ENCODE assay signal across 2 fruit fly cellular contexts in the genomic region with DNA sequence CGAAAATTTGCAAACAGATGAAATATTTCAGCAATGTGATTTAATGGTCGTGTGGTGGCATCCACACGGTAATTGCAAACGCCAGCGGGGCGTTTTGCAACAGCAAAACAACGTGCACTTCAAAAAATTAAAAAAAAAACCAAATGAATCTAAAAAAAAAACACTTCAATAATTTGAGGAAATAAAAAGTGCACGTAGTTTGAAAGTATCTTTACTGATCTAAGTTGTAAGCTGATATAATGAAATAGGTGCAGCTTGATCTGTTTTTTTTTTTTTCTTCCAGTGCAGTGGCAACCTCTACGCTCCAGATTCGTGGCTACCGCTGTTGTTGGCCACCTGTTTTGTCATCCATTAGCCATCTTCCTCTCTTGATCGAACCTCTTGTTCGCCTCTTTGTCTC.
A peak's percentile ranks its signal among the peaks of the same experiment; 100 is the strongest.
TF ChIP-seq lines count a peak whose summit lies in the region.

No protein-coding gene starts in this region.

TF ChIP-seq in whole organism, embryonic, 481 proteins besides CTCF, POLR2A, EP300 and RAD21 (continued from another document):
- TF ChIP-seq CG10543 (GFP tag; optimal IDR thresholded peaks at IDR 0.05; lab: Kevin White, UChicago), result no peak
- no peak for TF ChIP-seq D (optimal IDR thresholded peaks at IDR 0.05; lab: Kevin White, UChicago)
- TF ChIP-seq D (GFP tag; optimal IDR thresholded peaks at IDR 0.05; lab: Kevin White, UChicago), result no peak
- TF ChIP-seq Drgx (GFP tag; IDR thresholded peaks at IDR 0.05; lab: Robert Waterston, UW), result peak; percentile 23; the same call in 1 of the 2 replicates
- TF ChIP-seq CG16863 (GFP tag; optimal IDR thresholded peaks at IDR 0.05; lab: Kevin White, UChicago), result no peak
- peak; percentile 7 for TF ChIP-seq gem (tag; optimal IDR thresholded peaks at IDR 0.05; lab: Kevin White, UChicago)
- no peak for TF ChIP-seq CG3847 (GFP tag; IDR thresholded peaks at IDR 0.05; lab: Robert Waterston, UW)
TF ChIP-seq in whole organism, embryonic: peak in this region for 6.

TF ChIP-seq in whole organism, prepupa, 60 proteins besides CTCF, POLR2A, EP300 and RAD21 (continued from another document):
- TF ChIP-seq CG8119 (GFP tag; IDR thresholded peaks at IDR 0.05; lab: Robert Waterston, UW), result peak; percentile 77
- TF ChIP-seq fkh (GFP tag; optimal IDR thresholded peaks at IDR 0.05; lab: Kevin White, UChicago), result no peak
- peak; percentile 14 for TF ChIP-seq Eip75B (GFP tag; optimal IDR thresholded peaks at IDR 0.05; lab: Kevin White, UChicago)
- TF ChIP-seq esn (GFP tag; optimal IDR thresholded peaks at IDR 0.05; lab: Kevin White, UChicago), result peak; percentile 12
- TF ChIP-seq CG3032 (tag; optimal IDR thresholded peaks at IDR 0.05; lab: Kevin White, UChicago), result no peak
- TF ChIP-seq salr (GFP tag; optimal IDR thresholded peaks at IDR 0.05; lab: Kevin White, UChicago), result peak in 1 of 2 experiments; percentile 40
- no peak for TF ChIP-seq CG6792 (GFP tag; optimal IDR thresholded peaks at IDR 0.05; lab: Kevin White, UChicago)
- TF ChIP-seq topi (GFP tag; optimal IDR thresholded peaks at IDR 0.05; lab: Kevin White, UChicago), result no peak
- peak; percentile 10 for TF ChIP-seq Met (GFP tag; optimal IDR thresholded peaks at IDR 0.05; lab: Kevin White, UChicago)
- no peak for TF ChIP-seq Gug (GFP tag; IDR thresholded peaks at IDR 0.05; lab: Robert Waterston, UW)
- no peak for TF ChIP-seq Hr38 (GFP tag; optimal IDR thresholded peaks at IDR 0.05; lab: Kevin White, UChicago)
- no peak for TF ChIP-seq CG10669 (GFP tag; optimal IDR thresholded peaks at IDR 0.05; lab: Kevin White, UChicago)
- no peak for TF ChIP-seq Sox15 (GFP tag; optimal IDR thresholded peaks at IDR 0.05; lab: Kevin White, UChicago)
- TF ChIP-seq CG6276 (GFP tag; optimal IDR thresholded peaks at IDR 0.05; lab: Kevin White, UChicago), result peak; percentile 46
- no peak for TF ChIP-seq fd85E (GFP tag; optimal IDR thresholded peaks at IDR 0.05; lab: Kevin White, UChicago)
- no peak for TF ChIP-seq CG1621 (tag; optimal IDR thresholded peaks at IDR 0.05; lab: Kevin White, UChicago)
- peak; percentile 53 for TF ChIP-seq CG4318 (GFP tag; optimal IDR thresholded peaks at IDR 0.05; lab: Kevin White, UChicago)
- no peak for TF ChIP-seq Sox102F (GFP tag; optimal IDR thresholded peaks at IDR 0.05; lab: Kevin White, UChicago)
- no peak for TF ChIP-seq CG8319 (GFP tag; optimal IDR thresholded peaks at IDR 0.05; lab: Kevin White, UChicago)
- TF ChIP-seq Ets21C (GFP tag; optimal IDR thresholded peaks at IDR 0.05; lab: Kevin White, UChicago), result no peak
- no peak for TF ChIP-seq fd59A (GFP tag; optimal IDR thresholded peaks at IDR 0.05; lab: Kevin White, UChicago)
- peak; percentile 75 for TF ChIP-seq eg (GFP tag; IDR thresholded peaks at IDR 0.05; lab: Robert Waterston, UW)
- no peak for TF ChIP-seq CG31627 (GFP tag; optimal IDR thresholded peaks at IDR 0.05; lab: Kevin White, UChicago)
- peak; percentile 57 for TF ChIP-seq Hr4 (GFP tag; optimal IDR thresholded peaks at IDR 0.05; lab: Kevin White, UChicago)
- 0 out of 2 replicates have a peak, but pooled peaks have one; percentile 8 for TF ChIP-seq CG11294 (GFP tag; IDR thresholded peaks at IDR 0.05; lab: Robert Waterston, UW)
- peak; percentile 17 for TF ChIP-seq net (GFP tag; optimal IDR thresholded peaks at IDR 0.05; lab: Kevin White, UChicago)
- TF ChIP-seq CG3919 (GFP tag; optimal IDR thresholded peaks at IDR 0.05; lab: Kevin White, UChicago), result peak; percentile 48
- TF ChIP-seq Hr39 (GFP tag; optimal IDR thresholded peaks at IDR 0.05; lab: Kevin White, UChicago), result peak; percentile 9
- TF ChIP-seq Lpt (GFP tag; optimal IDR thresholded peaks at IDR 0.05; lab: Kevin White, UChicago), result peak; percentile 26
- no peak for TF ChIP-seq dsx (GFP tag; optimal IDR thresholded peaks at IDR 0.05; lab: Kevin White, UChicago; ENCODE audit: poor library complexity, severe bottlenecking)
- TF ChIP-seq Eip78C (GFP tag; lab: Kevin White, UChicago), result peak; percentile 83
- peak; percentile 44 for TF ChIP-seq acj6 (GFP tag; optimal IDR thresholded peaks at IDR 0.05; lab: Kevin White, UChicago)
- no peak for TF ChIP-seq CG6808 (GFP tag; optimal IDR thresholded peaks at IDR 0.05; lab: Kevin White, UChicago)
- TF ChIP-seq achi (GFP tag; optimal IDR thresholded peaks at IDR 0.05; lab: Kevin White, UChicago), result peak; percentile 62
- no peak for TF ChIP-seq CG34406 (GFP tag; optimal IDR thresholded peaks at IDR 0.05; lab: Kevin White, UChicago)
- peak; percentile 13 for TF ChIP-seq pdm3 (GFP tag; optimal IDR thresholded peaks at IDR 0.05; lab: Kevin White, UChicago)
- TF ChIP-seq CG6854 (GFP tag; optimal IDR thresholded peaks at IDR 0.05; lab: Kevin White, UChicago), result no peak
